Fruit fly (Drosophila melanogaster): Measurements from ENCODE around the gene CG31673.

CG31673 gene

DNA sequence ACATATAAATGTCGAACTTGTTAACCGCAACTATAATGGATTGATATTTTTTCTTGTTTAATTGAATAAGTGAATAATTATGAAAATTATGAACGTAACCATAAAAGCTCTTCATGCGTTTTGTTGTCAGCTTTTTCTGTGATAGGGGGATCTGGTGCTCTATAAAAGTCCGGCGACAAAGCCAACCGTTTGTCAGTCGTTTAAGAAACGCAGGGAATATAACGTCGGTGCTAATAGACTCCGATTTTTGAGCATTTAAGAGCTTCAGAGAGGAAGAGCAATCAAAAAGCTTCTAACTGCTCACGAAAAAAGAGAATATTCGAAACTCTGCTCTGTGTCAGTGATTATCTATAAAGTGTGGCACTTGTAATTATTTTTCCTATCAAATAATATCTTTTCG, 1.7 kb downstream of the CG31673 start, which contains the start of gene CG31674:
CG31674 (plus strand) TSS at position 203 of the 400 bp plus-strand sequence.
- TF ChIP-seq CG32006 (GFP tag; optimal IDR thresholded peaks at IDR 0.05) (no peak), Ets96B (tag; optimal IDR thresholded peaks at IDR 0.05) (no peak), vri (GFP tag; optimal IDR thresholded peaks at IDR 0.05) (peak; percentile 6), Hr4 (GFP tag; optimal IDR thresholded peaks at IDR 0.05) (no peak)

DNA sequence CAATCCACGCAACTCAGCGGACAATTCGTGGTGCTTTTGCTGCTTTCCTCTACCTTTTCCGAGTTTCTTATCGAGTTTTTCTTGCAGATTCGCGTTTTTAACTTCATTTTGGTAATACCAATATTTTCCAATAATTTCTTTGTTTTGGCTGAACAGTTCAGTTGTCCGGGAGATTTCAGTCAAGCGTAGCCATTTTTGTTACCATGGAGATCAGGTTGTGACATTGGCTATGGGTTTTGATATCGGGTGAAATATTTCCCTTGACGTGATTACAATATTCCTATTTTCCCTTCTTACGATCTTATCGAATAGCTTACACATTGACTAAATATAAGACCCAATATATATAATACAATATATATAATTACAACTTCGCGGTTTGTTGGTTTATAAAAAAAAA, 6.1 kb downstream of the CG31673 start, which contains the start of gene Oseg5:
Oseg5 (minus strand) TSS at position 340 of the 400 bp plus-strand sequence.
- TF ChIP-seq achi (GFP tag; optimal IDR thresholded peaks at IDR 0.05) (no peak), CG34406 (GFP tag; optimal IDR thresholded peaks at IDR 0.05) (no peak), Sox102F (GFP tag; optimal IDR thresholded peaks at IDR 0.05) (no peak), spab (GFP tag; optimal IDR thresholded peaks at IDR 0.05) (no peak), fkh (GFP tag; optimal IDR thresholded peaks at IDR 0.05) (no peak), Blimp-1 (GFP tag; optimal IDR thresholded peaks at IDR 0.05) (no peak), CG3032 (tag; optimal IDR thresholded peaks at IDR 0.05) (no peak), CG31627 (GFP tag; optimal IDR thresholded peaks at IDR 0.05) (no peak), CG6792 (GFP tag; optimal IDR thresholded peaks at IDR 0.05) (no peak), esn (GFP tag; optimal IDR thresholded peaks at IDR 0.05) (no peak), lz (GFP tag; optimal IDR thresholded peaks at IDR 0.05) (no peak), fd59A (GFP tag; optimal IDR thresholded peaks at IDR 0.05) (no peak), CG8319 (GFP tag; optimal IDR thresholded peaks at IDR 0.05) (no peak), CG15336 (GFP tag; IDR thresholded peaks at IDR 0.05) (no peak), CG4318 (GFP tag; optimal IDR thresholded peaks at IDR 0.05) (no peak), net (GFP tag; optimal IDR thresholded peaks at IDR 0.05) (no peak), vri (GFP tag; optimal IDR thresholded peaks at IDR 0.05) (no peak), CG8119 (GFP tag; IDR thresholded peaks at IDR 0.05) (no peak), CG8632 (GFP tag; optimal IDR thresholded peaks at IDR 0.05) (no peak), cyc (GFP tag; optimal IDR thresholded peaks at IDR 0.05) (no peak)

DNA sequence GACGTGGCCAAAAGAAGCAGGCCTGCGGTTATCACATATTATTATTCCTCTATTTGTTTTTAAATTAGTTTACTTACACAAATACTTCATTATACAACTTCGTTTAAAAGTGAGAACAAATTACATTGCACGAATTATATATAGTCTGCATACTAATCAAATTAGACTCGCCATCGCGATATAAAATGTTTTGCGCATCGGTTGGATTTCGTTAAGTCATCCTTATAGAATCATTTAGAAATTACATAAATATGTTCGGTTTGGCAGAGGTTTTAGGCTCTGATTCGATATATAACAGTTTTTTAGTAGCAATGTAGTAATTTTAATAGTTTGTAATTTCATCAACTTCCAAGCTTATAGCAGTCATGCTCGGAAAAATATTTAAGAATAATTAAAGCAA, 8.5 kb downstream of the CG31673 start, which contains the start of gene Spn38F:
Spn38F (minus strand) TSS at position 101 of the 400 bp plus-strand sequence.
- no peak for TF ChIP-seq OdsH (GFP tag; optimal IDR thresholded peaks at IDR 0.05)
- TF ChIP-seq CG34406 (GFP tag; optimal IDR thresholded peaks at IDR 0.05), result no peak
- no peak for TF ChIP-seq CG6808 (GFP tag; optimal IDR thresholded peaks at IDR 0.05)
- TF ChIP-seq acj6 (GFP tag; optimal IDR thresholded peaks at IDR 0.05), result no peak
- TF ChIP-seq esn (GFP tag; optimal IDR thresholded peaks at IDR 0.05), result no peak
- no peak for TF ChIP-seq pdm3 (GFP tag; optimal IDR thresholded peaks at IDR 0.05)
- TF ChIP-seq Met (GFP tag; optimal IDR thresholded peaks at IDR 0.05), result no peak
- no peak for TF ChIP-seq fkh (GFP tag; optimal IDR thresholded peaks at IDR 0.05)
- no peak for TF ChIP-seq Blimp-1 (GFP tag; optimal IDR thresholded peaks at IDR 0.05)
- no peak for TF ChIP-seq fd85E (GFP tag; optimal IDR thresholded peaks at IDR 0.05)
- no peak for TF ChIP-seq CG3032 (tag; optimal IDR thresholded peaks at IDR 0.05)
- TF ChIP-seq CG3919 (GFP tag; optimal IDR thresholded peaks at IDR 0.05), result no peak

DNA sequence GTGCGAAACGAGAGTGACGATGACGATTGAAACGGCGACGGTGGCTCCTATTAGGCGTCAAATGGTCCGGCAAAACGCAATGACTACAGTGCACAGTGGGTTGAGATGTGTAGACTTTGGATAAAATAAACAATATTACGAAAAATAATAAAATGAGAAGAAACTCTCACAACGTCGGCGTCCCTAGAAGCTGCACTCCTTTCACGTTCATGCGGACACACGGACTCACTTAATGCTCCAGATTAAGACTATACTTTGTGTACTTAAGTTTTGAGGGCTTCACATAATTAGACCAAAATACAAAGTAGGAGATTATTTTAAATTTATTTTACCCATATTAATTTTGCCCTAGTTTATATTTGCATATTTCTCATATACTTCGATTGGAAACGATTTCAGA, 10.6 kb downstream of the CG31673 start:
- TF ChIP-seq lz (GFP tag; optimal IDR thresholded peaks at IDR 0.05), result no peak
- no peak for TF ChIP-seq Eip75B (GFP tag; optimal IDR thresholded peaks at IDR 0.05)
- TF ChIP-seq CG11762 (GFP tag; optimal IDR thresholded peaks at IDR 0.05; ENCODE audit: insufficient read depth), result peak; percentile 23
- no peak for TF ChIP-seq CG6163 (GFP tag; IDR thresholded peaks at IDR 0.05)
- TF ChIP-seq CG11294 (GFP tag; IDR thresholded peaks at IDR 0.05), result peak; percentile 48; the same call in 1 of the 2 replicates
- TF ChIP-seq CG8632 (GFP tag; optimal IDR thresholded peaks at IDR 0.05), result no peak
- TF ChIP-seq CG10669 (GFP tag; optimal IDR thresholded peaks at IDR 0.05), result no peak
- no peak for TF ChIP-seq ss (GFP tag; optimal IDR thresholded peaks at IDR 0.05)
- TF ChIP-seq fkh (GFP tag; optimal IDR thresholded peaks at IDR 0.05), result no peak
- peak; percentile 36; the same call in 1 of the 2 replicates for TF ChIP-seq Gug (GFP tag; IDR thresholded peaks at IDR 0.05)
- no peak for TF ChIP-seq esn (GFP tag; optimal IDR thresholded peaks at IDR 0.05)
- TF ChIP-seq Smox (GFP tag; optimal IDR thresholded peaks at IDR 0.05), result no peak
- TF ChIP-seq CG3032 (tag; optimal IDR thresholded peaks at IDR 0.05), result no peak
- TF ChIP-seq Hr38 (GFP tag; optimal IDR thresholded peaks at IDR 0.05), result no peak
- TF ChIP-seq svp (GFP tag), result no peak
- TF ChIP-seq OdsH (GFP tag; optimal IDR thresholded peaks at IDR 0.05), result no peak
- TF ChIP-seq net (GFP tag; optimal IDR thresholded peaks at IDR 0.05), result no peak
- TF ChIP-seq CG6276 (GFP tag; optimal IDR thresholded peaks at IDR 0.05), result peak; percentile 82
- no peak for TF ChIP-seq Ets96B (tag; optimal IDR thresholded peaks at IDR 0.05)
- TF ChIP-seq eg (GFP tag; IDR thresholded peaks at IDR 0.05), result 0 out of 3 replicates have a peak, but pooled peaks have one; percentile 40
